Fruit fly (Drosophila melanogaster) whole organism, embryonic: Measurements from ENCODE around the gene CG4942.

Experiments
- Abd-B ChIP-seq: fragments of 200-800 bp; sonication (Bioruptor generic); optimal IDR thresholded peaks from 2 replicates; lab custom pipeline; 2018; ENCODE audit warnings: missing biosample characterization, mild to moderate bottlenecking, missing genetic modification characterization, moderate library complexity
- CG10209 ChIP-seq: fragments of 200-800 bp; sonication (Bioruptor generic); optimal IDR thresholded peaks from 3 replicates; lab custom pipeline; 2017; ENCODE audit warnings: missing biosample characterization, mild to moderate bottlenecking, missing genetic modification characterization, missing genetic modification reagents
- CG10462 ChIP-seq: fragments of 200-800 bp; sonication (Bioruptor generic); optimal IDR thresholded peaks from 2 replicates; lab custom pipeline; 2016; ENCODE audit warnings: missing biosample characterization, missing genetic modification characterization
- CG12236 ChIP-seq: fragments of 200-800 bp; sonication (Bioruptor generic); optimal IDR thresholded peaks from 2 replicates; lab custom pipeline; 2016; ENCODE audit warnings: missing biosample characterization, missing genetic modification characterization
- CG12299 ChIP-seq: fragments of 200-800 bp; sonication (Bioruptor generic); optimal IDR thresholded peaks from 2 replicates; lab custom pipeline; 2018; ENCODE audit warnings: missing biosample characterization, mild to moderate bottlenecking, missing genetic modification characterization
- CG12942 ChIP-seq: fragments of 200-800 bp; sonication (Bioruptor generic); optimal IDR thresholded peaks from 3 replicates; lab custom pipeline; 2016; ENCODE audit warnings: missing biosample characterization, missing genetic modification characterization
- CG13424 ChIP-seq: fragments of 200-800 bp; sonication (Bioruptor generic); optimal IDR thresholded peaks from 2 replicates; lab custom pipeline; 2019; ENCODE audit warnings: missing biosample characterization, mild to moderate bottlenecking, missing genetic modification characterization, moderate library complexity
- CG14710 ChIP-seq: fragments of 200-800 bp; sonication (Bioruptor generic); optimal IDR thresholded peaks from 3 replicates; lab custom pipeline; 2019; ENCODE audit warnings: missing biosample characterization, mild to moderate bottlenecking, missing genetic modification characterization, moderate library complexity
- CG14860 ChIP-seq: fragments of 200-800 bp; sonication (Bioruptor generic); IDR thresholded peaks from 3 replicates; pipeline ENCODE4 v1.3.6; 2022; ENCODE audit warnings: missing biosample characterization, missing genetic modification characterization; ENCODE audit not compliant: partially characterized antibody
- CG31441 ChIP-seq: fragments of 200-800 bp; sonication (Bioruptor generic); IDR thresholded peaks from 2 replicates; pipeline ENCODE4 v1.3.6; 2022; ENCODE audit warnings: missing biosample characterization, missing genetic modification characterization
- CG43689 ChIP-seq: fragments of 200-800 bp; sonication (Bioruptor generic); IDR thresholded peaks from 2 replicates; pipeline ENCODE4 v1.3.6; 2022; ENCODE audit warnings: missing biosample characterization, missing genetic modification characterization
- CG6272 ChIP-seq: fragments of 200-800 bp; sonication (Bioruptor generic); IDR thresholded peaks from 2 replicates; pipeline ENCODE4 v1.3.6; 2022; ENCODE audit warnings: missing biosample characterization, missing genetic modification characterization
- CG6791 ChIP-seq: fragments of 200-800 bp; sonication (Bioruptor generic); IDR thresholded peaks from 3 replicates; pipeline ENCODE4 v1.3.6; 2022; ENCODE audit warnings: missing biosample characterization, missing genetic modification characterization; ENCODE audit not compliant: partially characterized antibody
- CG7987 ChIP-seq: fragments of 200-800 bp; sonication (Bioruptor generic); optimal IDR thresholded peaks from 2 replicates; lab custom pipeline; 2018; ENCODE audit warnings: missing biosample characterization, mild to moderate bottlenecking, missing genetic modification characterization, moderate library complexity
- CG8089 ChIP-seq: fragments of 200-800 bp; sonication (Bioruptor generic); optimal IDR thresholded peaks from 3 replicates; lab custom pipeline; 2016; ENCODE audit warnings: missing biosample characterization, missing genetic modification characterization
- CG9215 ChIP-seq: fragments of 200-800 bp; sonication (Bioruptor generic); IDR thresholded peaks from 2 replicates; pipeline ENCODE4 v1.3.6; 2022; ENCODE audit warnings: missing biosample characterization, missing genetic modification characterization
- CG9727 ChIP-seq: fragments of 200-800 bp; sonication (Bioruptor generic); optimal IDR thresholded peaks from 3 replicates; lab custom pipeline; 2017; ENCODE audit warnings: missing biosample characterization, mild to moderate bottlenecking, missing genetic modification characterization
- CTCF ChIP-seq: fragments of 200-800 bp; sonication (Bioruptor generic); optimal IDR thresholded peaks from 2 replicates; lab custom pipeline; 2017; ENCODE audit warnings: missing biosample characterization, mild to moderate bottlenecking, missing genetic modification characterization, moderate library complexity
- CoRest ChIP-seq: fragments of 200-800 bp; sonication (Bioruptor generic); optimal IDR thresholded peaks from 3 replicates; lab custom pipeline; 2018; ENCODE audit warnings: missing biosample characterization, mild to moderate bottlenecking, missing genetic modification characterization, moderate library complexity
- D19A ChIP-seq: fragments of 200-800 bp; optimal IDR thresholded peaks from 3 replicates; lab custom pipeline; 2019; ENCODE audit warnings: missing biosample characterization, mild to moderate bottlenecking, missing genetic modification characterization, moderate library complexity
- Deaf1 ChIP-seq: fragments of 200-800 bp; optimal IDR thresholded peaks from 3 replicates; lab custom pipeline; 2019; ENCODE audit warnings: missing biosample characterization, mild to moderate bottlenecking, missing genetic modification characterization, moderate library complexity
- Dip3 ChIP-seq: fragments of 200-800 bp; sonication (Bioruptor generic); optimal IDR thresholded peaks from 3 replicates; lab custom pipeline; 2016; ENCODE audit warnings: missing biosample characterization, missing genetic modification characterization
- Doc2 ChIP-seq: fragments of 200-800 bp; sonication (Bioruptor generic); IDR thresholded peaks from 2 replicates; pipeline ENCODE4 v1.3.6; 2022; ENCODE audit warnings: missing biosample characterization, missing genetic modification characterization
- Kr ChIP-seq: fragments of 200-800 bp; sonication (Bioruptor generic); optimal IDR thresholded peaks from 2 replicates; lab custom pipeline; 2017; ENCODE audit warnings: missing biosample characterization, mild to moderate bottlenecking, missing genetic modification characterization
- Lhr ChIP-seq: fragments of 200-800 bp; sonication (Bioruptor generic); optimal IDR thresholded peaks from 3 replicates; lab custom pipeline; 2017; ENCODE audit warnings: mild to moderate bottlenecking, missing biosample characterization, missing genetic modification reagents, missing genetic modification characterization
- Mrtf ChIP-seq: fragments of 200-800 bp; sonication (Bioruptor generic); IDR thresholded peaks from 3 replicates; pipeline ENCODE4 v1.3.6; 2022; ENCODE audit warnings: missing biosample characterization, missing genetic modification characterization
- Sry-δ ChIP-seq: fragments of 200-800 bp; sonication (Bioruptor generic); optimal IDR thresholded peaks from 2 replicates; lab custom pipeline; 2016; ENCODE audit warnings: missing biosample characterization, missing genetic modification characterization
- Stat92E ChIP-seq, 3 experiments: fragments of >200 bp in 2 of 3; fragments of 200-800 bp in 1 of 3; sonication (Bioruptor generic) in 1 of 3; optimal IDR thresholded peaks; 2 replicates each; lab custom pipeline; 2017 to 2019; ENCODE audit warnings: missing biosample characterization in 3 of 3, missing genetic modification characterization in 3 of 3, mild to moderate bottlenecking in 1 of 3, moderate library complexity in 1 of 3
- Trl ChIP-seq, 3 experiments: fragments of >200 bp in 2 of 3; fragments of 200-800 bp in 1 of 3; sonication (Bioruptor generic) in 1 of 3; optimal IDR thresholded peaks; 2 replicates in 1 of 3; 3 replicates in 2 of 3; lab custom pipeline; 2016 to 2017; ENCODE audit warnings: missing biosample characterization in 1 of 3, missing genetic modification characterization in 1 of 3
- Vsx1 ChIP-seq: fragments of 200-800 bp; sonication (Bioruptor generic); optimal IDR thresholded peaks from 2 replicates; lab custom pipeline; 2017; ENCODE audit warnings: missing biosample characterization, mild to moderate bottlenecking, missing genetic modification characterization, missing genetic modification reagents
- YL-1 ChIP-seq: fragments of 200-800 bp; sonication (Bioruptor generic); optimal IDR thresholded peaks from 3 replicates; lab custom pipeline; 2017; ENCODE audit warnings: missing biosample characterization, mild to moderate bottlenecking, missing genetic modification characterization
- ac ChIP-seq: fragments of 200-800 bp; sonication (Bioruptor generic); optimal IDR thresholded peaks from 3 replicates; lab custom pipeline; 2017; ENCODE audit warnings: missing biosample characterization, mild to moderate bottlenecking, missing genetic modification characterization
- ato ChIP-seq: fragments of 200-800 bp; sonication (Bioruptor generic); IDR thresholded peaks from 2 replicates; pipeline ENCODE4 v1.3.6; 2022; ENCODE audit warnings: missing biosample characterization, missing genetic modification characterization; ENCODE audit not compliant: partially characterized antibody
- bbx ChIP-seq: fragments of 200-800 bp; sonication (Bioruptor generic); IDR thresholded peaks from 2 replicates; pipeline ENCODE4 v1.3.6; 2022; ENCODE audit warnings: missing biosample characterization, missing genetic modification characterization; ENCODE audit not compliant: partially characterized antibody
- chn ChIP-seq: fragments of 200-800 bp; sonication (Bioruptor generic); optimal IDR thresholded peaks from 2 replicates; lab custom pipeline; 2016; ENCODE audit warnings: missing biosample characterization, missing genetic modification characterization
- eyg ChIP-seq: fragments of 200-800 bp; sonication (Bioruptor generic); optimal IDR thresholded peaks from 3 replicates; lab custom pipeline; 2016; ENCODE audit warnings: missing biosample characterization, missing genetic modification characterization
- gro ChIP-seq: fragments of 200-800 bp; sonication (Bioruptor generic); optimal IDR thresholded peaks from 2 replicates; lab custom pipeline; 2016; ENCODE audit warnings: missing biosample characterization, missing genetic modification characterization
- gt ChIP-seq: fragments of 200-800 bp; sonication (Bioruptor generic); IDR thresholded peaks from 2 replicates; pipeline ENCODE4 v1.3.6; 2022; ENCODE audit warnings: missing biosample characterization, missing genetic modification characterization
- kah ChIP-seq: fragments of 200-800 bp; sonication (Bioruptor generic); optimal IDR thresholded peaks from 2 replicates; lab custom pipeline; 2018; ENCODE audit warnings: missing biosample characterization, mild to moderate bottlenecking, missing genetic modification characterization
- ken ChIP-seq: fragments of 200-800 bp; sonication (Bioruptor generic); IDR thresholded peaks from 3 replicates; pipeline ENCODE4 v1.3.6; 2022; ENCODE audit warnings: missing biosample characterization, missing genetic modification characterization
- nmo ChIP-seq: fragments of 200-800 bp; sonication (Bioruptor generic); optimal IDR thresholded peaks from 2 replicates; lab custom pipeline; 2018; ENCODE audit warnings: missing biosample characterization, mild to moderate bottlenecking, missing genetic modification characterization, moderate library complexity
- otp ChIP-seq: fragments of 200-800 bp; sonication (Bioruptor generic); IDR thresholded peaks from 3 replicates; pipeline ENCODE4, ENCODE4 v1.3.6; 2022; ENCODE audit warnings: missing biosample characterization, missing genetic modification characterization
- pb ChIP-seq: fragments of 200-800 bp; sonication (Bioruptor generic); optimal IDR thresholded peaks from 3 replicates; lab custom pipeline; 2016; ENCODE audit warnings: missing biosample characterization, missing genetic modification characterization
- ro ChIP-seq: fragments of 200-800 bp; sonication (Bioruptor generic); IDR thresholded peaks from 2 replicates; pipeline ENCODE4 v1.3.6; 2022; ENCODE audit warnings: missing biosample characterization, missing genetic modification characterization
- schlank ChIP-seq: fragments of 200-800 bp; sonication (Bioruptor generic); optimal IDR thresholded peaks from 2 replicates; lab custom pipeline; 2018; ENCODE audit warnings: missing biosample characterization, mild to moderate bottlenecking, missing genetic modification characterization
- trh ChIP-seq: fragments of 200-800 bp; sonication (Bioruptor generic); optimal IDR thresholded peaks from 2 replicates; lab custom pipeline; 2016; ENCODE audit warnings: missing biosample characterization, missing genetic modification characterization
- ttk ChIP-seq: fragments of 200-800 bp; sonication (Bioruptor generic); IDR thresholded peaks from 2 replicates; pipeline ENCODE4 v2.1.2; 2022; ENCODE audit warnings: missing biosample characterization, missing genetic modification characterization
- twi ChIP-seq: fragments of 200-800 bp; optimal IDR thresholded peaks from 2 replicates; lab custom pipeline; 2019; ENCODE audit warnings: missing biosample characterization, mild to moderate bottlenecking, missing genetic modification characterization, moderate library complexity
- tx ChIP-seq: fragments of 200-800 bp; sonication (Bioruptor generic); optimal IDR thresholded peaks from 2 replicates; lab custom pipeline; 2016; ENCODE audit warnings: missing biosample characterization, missing genetic modification characterization

CG4942 gene

DNA sequence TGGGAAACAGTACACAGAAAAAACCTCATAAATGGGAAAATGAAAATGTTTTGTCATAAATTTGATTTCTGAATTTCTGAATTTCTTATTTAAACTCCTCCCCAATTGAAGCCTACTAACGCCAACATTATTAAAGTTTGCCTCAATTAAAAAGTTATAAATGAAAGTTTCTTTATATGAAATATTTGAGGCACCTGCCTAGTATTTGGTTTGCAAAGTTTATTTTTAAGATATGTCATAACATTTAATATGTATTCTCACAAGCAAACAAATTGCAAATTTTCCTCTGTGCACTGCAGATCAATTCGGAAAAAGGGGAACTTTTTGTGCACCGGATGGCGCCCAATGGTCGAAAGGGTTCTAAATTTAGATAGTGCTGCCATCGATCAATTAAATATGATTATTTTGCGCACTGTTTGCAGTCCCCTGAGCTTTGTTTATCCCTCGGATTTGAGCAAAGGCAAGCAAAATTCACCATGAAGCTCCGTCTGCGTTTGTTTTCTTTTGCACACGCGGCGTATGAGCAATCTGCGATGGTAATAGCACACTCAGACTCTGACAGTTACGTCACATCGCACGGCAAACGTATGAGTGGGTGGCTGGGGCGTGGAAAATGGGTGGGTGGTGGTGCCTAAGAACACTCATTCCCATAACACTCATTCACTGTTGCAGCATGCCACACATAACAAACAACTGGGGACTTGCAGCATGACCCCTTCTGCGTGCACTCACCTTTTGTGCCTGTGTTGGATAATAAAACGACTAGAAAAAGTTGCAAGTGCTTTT, 7.7 kb upstream of the CG4942 start (continued):
- TF ChIP-seq tx: no peak
- no peak for TF ChIP-seq schlank (tag; lab: Kevin White, UChicago)
- no peak for TF ChIP-seq twi (tag; lab: Kevin White, UChicago)
- no peak for TF ChIP-seq YL-1 (GFP tag; lab: Kevin White, UChicago)
- TF ChIP-seq CG8089: no peak
- no peak for TF ChIP-seq CG10209 (GFP tag; lab: Kevin White, UChicago)
- no peak for TF ChIP-seq Sry-δ (GFP tag; lab: Kevin White, UChicago)
- no peak for TF ChIP-seq kah (GFP tag; lab: Kevin White, UChicago)
- no peak for TF ChIP-seq gro (GFP tag; lab: Kevin White, UChicago)
- no peak for TF ChIP-seq ato (GFP tag; lab: Robert Waterston, UW)
- no peak for TF ChIP-seq CG9215 (GFP tag; lab: Robert Waterston, UW)
- no peak for TF ChIP-seq Lhr (GFP tag; lab: Kevin White, UChicago)
- TF ChIP-seq gt: no peak
- no peak for TF ChIP-seq CG12942 (GFP tag; lab: Kevin White, UChicago)

- TF ChIP-seq Kr (GFP tag; lab: Kevin White, UChicago) (no peak), Deaf1 (tag; lab: Kevin White, UChicago) (peak; percentile 68), Doc2 (GFP tag; lab: Robert Waterston, UW) (no peak), CG12236 (GFP tag; lab: Kevin White, UChicago) (no peak), CG9727 (GFP tag; lab: Kevin White, UChicago) (peak; percentile 42), Dip3 (peak; percentile 49), trh (no peak), CG14860 (no peak), CG31441 (GFP tag; lab: Robert Waterston, UW) (peak; percentile 65), Trl (optimal IDR thresholded peaks at IDR 0.05; lab: Kevin White, UChicago) (peak; percentile 31 to 57), Trl (GFP tag; optimal IDR thresholded peaks at IDR 0.05; lab: Kevin White, UChicago) (no peak), bbx (GFP tag; lab: Robert Waterston, UW) (no peak), CTCF (GFP tag; lab: Kevin White, UChicago) (no peak), CG43689 (GFP tag; lab: Robert Waterston, UW) (no peak), CG6272 (no peak), CoRest (tag; lab: Kevin White, UChicago) (peak; percentile 74), chn (GFP tag; lab: Kevin White, UChicago) (no peak), CG6791 (GFP tag; lab: Robert Waterston, UW) (no peak), CG14710 (tag; lab: Kevin White, UChicago) (no peak), ro (GFP tag; lab: Robert Waterston, UW) (no peak), ttk (GFP tag; lab: Robert Waterston, UW) (no peak), ac (no peak), D19A (no peak), CG7987 (GFP tag; lab: Kevin White, UChicago) (no peak), eyg (GFP tag; lab: Kevin White, UChicago) (no peak), pb (GFP tag; lab: Kevin White, UChicago) (no peak), CG13424 (peak; percentile 70), ken (GFP tag; lab: Robert Waterston, UW) (no peak), CG12299 (tag; lab: Kevin White, UChicago) (no peak), Vsx1 (GFP tag; lab: Kevin White, UChicago) (no peak), Abd-B (GFP tag; lab: Kevin White, UChicago) (no peak), Stat92E (GFP tag; optimal IDR thresholded peaks at IDR 0.05; lab: Kevin White, UChicago) (no peak), Mrtf (peak; percentile 13; the same call in 1 of the 3 replicates), otp (GFP tag; lab: Robert Waterston, UW) (0 out of 3 replicates have a peak, but pooled peaks have one; percentile 22), nmo (peak; percentile 52), CG10462 (GFP tag; lab: Kevin White, UChicago) (no peak)
Measured at dm6 chr3L:9065997-9066441, 6.9 kb upstream of the CG4942 start, which contains the start of gene Argk1. Gene Argk1, minus strand, starts transcription at chr3L:9066027.
